Fruit fly (Drosophila melanogaster) whole organism, prepupa: ENCODE data around the gene CG13073.

ENCODE experiments used
- CG10631 ChIP-seq: fragments of 200-800 bp; sonication (Bioruptor generic); optimal IDR thresholded peaks from 2 replicates; lab custom pipeline; 2016; ENCODE audit warnings: missing biosample characterization, missing genetic modification characterization
- CG1621 ChIP-seq: fragments of 200-800 bp; sonication (Bioruptor generic); optimal IDR thresholded peaks from 3 replicates; lab custom pipeline; 2018; ENCODE audit warnings: missing biosample characterization, mild to moderate bottlenecking, missing genetic modification characterization
- CG7368 ChIP-seq: fragments of 200-800 bp; sonication (Bioruptor generic); optimal IDR thresholded peaks from 3 replicates; lab custom pipeline; 2016; ENCODE audit warnings: missing biosample characterization, missing genetic modification characterization
- CG8119 ChIP-seq: fragments of 200-800 bp; sonication (Bioruptor generic); IDR thresholded peaks from 3 replicates; pipeline ENCODE4 v1.3.6; 2022; ENCODE audit warnings: missing biosample characterization, missing genetic modification characterization
- Eip78C ChIP-seq: fragments of 200-800 bp; sonication (Bioruptor generic); peaks from one replicate; lab custom pipeline; 2016; ENCODE audit warnings: missing biosample characterization, missing genetic modification characterization
- Gug ChIP-seq: fragments of 200-800 bp; sonication (Bioruptor generic); IDR thresholded peaks from 2 replicates; pipeline ENCODE4 v1.3.6; 2022; ENCODE audit warnings: missing biosample characterization, missing genetic modification characterization
- dsx ChIP-seq: fragments of 200-800 bp; optimal IDR thresholded peaks from 3 replicates; lab custom pipeline; 2019; ENCODE audit warnings: missing biosample characterization, mild to moderate bottlenecking, missing genetic modification characterization, moderate library complexity; ENCODE audit not compliant: poor library complexity, severe bottlenecking
- fkh ChIP-seq: fragments of 200-800 bp; sonication (Bioruptor generic); optimal IDR thresholded peaks from 3 replicates; lab custom pipeline; 2017; ENCODE audit warnings: missing biosample characterization, mild to moderate bottlenecking, missing genetic modification characterization, moderate library complexity
- lz ChIP-seq: fragments of 200-800 bp; sonication (Bioruptor generic); optimal IDR thresholded peaks from 3 replicates; lab custom pipeline; 2016; ENCODE audit warnings: missing biosample characterization, missing genetic modification characterization

DNA sequence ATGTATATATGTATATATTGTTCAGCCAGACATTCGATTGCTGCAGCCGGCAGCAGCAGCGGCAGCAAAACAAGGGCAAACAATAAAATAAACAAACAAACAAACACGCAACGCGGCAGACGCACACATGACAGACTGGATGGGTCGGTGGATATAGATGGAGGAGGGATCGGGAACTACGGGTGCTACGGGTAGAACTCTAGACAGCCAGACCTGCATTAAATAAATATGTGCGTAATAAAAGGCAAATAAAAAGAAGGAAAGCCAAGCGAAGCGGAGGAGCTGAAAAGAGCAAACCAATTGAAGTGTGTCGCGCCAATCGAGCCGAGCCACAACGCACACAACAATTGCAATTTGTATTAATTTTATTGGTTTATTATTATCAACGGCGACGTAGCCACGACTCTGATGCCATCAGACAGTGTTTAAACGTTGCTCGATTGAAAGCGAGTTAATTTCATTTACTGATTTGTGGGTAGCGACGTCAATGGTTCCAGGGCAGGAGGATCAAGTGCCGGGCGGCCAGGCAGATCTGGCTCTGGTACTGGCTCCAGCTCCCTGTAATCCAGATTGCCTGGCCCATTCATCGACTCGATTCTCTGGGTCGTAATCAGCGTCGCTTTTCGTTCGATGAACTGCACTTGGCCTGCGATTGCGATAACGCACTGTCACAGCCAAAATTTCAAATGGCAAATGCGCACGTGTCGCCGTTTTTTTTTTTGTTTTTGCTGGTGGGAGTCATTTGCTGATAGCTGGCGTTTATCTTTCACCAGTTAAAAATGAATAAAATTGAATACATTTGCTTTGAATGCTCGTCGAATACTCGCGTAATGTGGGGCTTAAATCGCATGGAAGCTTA is 23.0 kb downstream of the CG13073 start:
- peak; percentile 81 for TF ChIP-seq CG1621
- TF ChIP-seq lz (GFP tag; lab: Kevin White, UChicago), result peak; percentile 44
- peak; percentile 59 for TF ChIP-seq Gug (GFP tag; lab: Robert Waterston, UW)
- TF ChIP-seq dsx, result peak; percentile 82
- TF ChIP-seq CG10631 (GFP tag; lab: Kevin White, UChicago), result peak; percentile 53
- peak; percentile 53 for TF ChIP-seq fkh (GFP tag; lab: Kevin White, UChicago)
- TF ChIP-seq CG8119 (GFP tag; lab: Robert Waterston, UW), result peak; percentile 53; the same call in 1 of the 3 replicates
- TF ChIP-seq Eip78C (GFP tag; lab: Kevin White, UChicago), result peak; percentile 88
- peak; percentile 67 for TF ChIP-seq CG7368 (GFP tag; lab: Kevin White, UChicago)
